Worm (Caenorhabditis elegans): ENCODE results near the gene aldo-2.

ce11 chrIII:5836816-5837215 is 39.6 kb downstream of the aldo-2 start, which contains the start of gene W04D12.1:
- TF ChIP-seq fos-1 (tag; optimal IDR thresholded peaks at IDR 0.05) (no peak), efl-1 (optimal IDR thresholded peaks at IDR 0.05) (peak in 1 of 2 experiments; percentile 11), efl-1 (GFP tag; optimal IDR thresholded peaks at IDR 0.05 in 1 of 2) (no peak), ceh-82 (tag; optimal IDR thresholded peaks at IDR 0.05) (no peak), zag-1 (tag; optimal IDR thresholded peaks at IDR 0.05) (no peak), C34B4.2 (tag; optimal IDR thresholded peaks at IDR 0.05) (no peak), snpc-4 (tag; optimal IDR thresholded peaks at IDR 0.05) (no peak), ces-1 (GFP tag; optimal IDR thresholded peaks at IDR 0.05) (no peak), unc-62 (GFP tag; optimal IDR thresholded peaks at IDR 0.05) (no peak), mep-1 (tag; optimal IDR thresholded peaks at IDR 0.05) (peak; percentile 56), lin-39 (tag; optimal IDR thresholded peaks at IDR 0.05) (no peak), egl-27 (tag; optimal IDR thresholded peaks at IDR 0.05) (no peak), lir-3 (tag; optimal IDR thresholded peaks at IDR 0.05; ENCODE audit: poor library complexity) (no peak)

Measured in whole organism, L1 larva.